Worm (Caenorhabditis elegans): ENCODE measurements around the gene C06H5.14.

ce11 chrV:17945460-17945859, 41.5 kb downstream of the C06H5.14 start:
- TF ChIP-seq egl-27 (tag; optimal IDR thresholded peaks at IDR 0.05): no peak
- TF ChIP-seq nhr-77 (tag; optimal IDR thresholded peaks at IDR 0.05): no peak
- TF ChIP-seq nhr-6 (tag; optimal IDR thresholded peaks at IDR 0.05): no peak
- TF ChIP-seq snpc-4 (tag; optimal IDR thresholded peaks at IDR 0.05): no peak
- TF ChIP-seq ama-1 (optimal IDR thresholded peaks at IDR 0.05): no peak
- no peak for TF ChIP-seq lin-39 (tag; optimal IDR thresholded peaks at IDR 0.05)

All from whole organism, L2 larva.